Worm (Caenorhabditis elegans) whole organism, L1 larva: ENCODE measurements around the gene rpm-1.

Source experiments
- aha-1 ChIP-seq: fragments of 150-350 bp; optimal IDR thresholded peaks from 2 replicates; lab custom pipeline; 2014; ENCODE audit warnings: missing biosample characterization, missing genetic modification characterization
- ama-1 ChIP-seq: fragments of 150-350 bp; optimal IDR thresholded peaks from 2 replicates; lab custom pipeline; 2014
- ceh-82 ChIP-seq, 3 experiments: fragments of 150-350 bp in 1 of 3; sonication (generic microtip) in 2 of 3; optimal IDR thresholded peaks; 2 replicates each; lab custom pipeline; 2014 to 2017; ENCODE audit warnings: missing biosample characterization in 3 of 3, missing genetic modification characterization in 3 of 3
- dpl-1 ChIP-seq, 3 experiments: fragments of 150-350 bp in 2 of 3; sonication (generic microtip) in 1 of 3; optimal IDR thresholded peaks; 2 replicates each; lab custom pipeline; 2014 to 2017; ENCODE audit warnings: missing biosample characterization in 3 of 3, missing genetic modification characterization in 3 of 3, missing genetic modification reagents in 3 of 3
- elt-2 ChIP-seq: sonication (generic microtip); optimal IDR thresholded peaks from 2 replicates; lab custom pipeline; 2016; ENCODE audit warnings: missing genetic modification characterization, mild to moderate bottlenecking, inconsistent platforms, missing compliant biosample characterization, missing genetic modification reagents
- lin-14 ChIP-seq: fragments of 200-800 bp; sonication (Bioruptor generic); optimal IDR thresholded peaks from 2 replicates; lab custom pipeline; 2018; ENCODE audit warnings: mild to moderate bottlenecking, missing genetic modification characterization, moderate library complexity, missing compliant biosample characterization
- lsy-2 ChIP-seq, 2 experiments: fragments of 150-350 bp; optimal IDR thresholded peaks; 2 replicates each; lab custom pipeline; 2014; ENCODE audit warnings: missing biosample characterization in 2 of 2, missing genetic modification characterization in 2 of 2
- mdl-1 ChIP-seq, 2 experiments: fragments of 150-350 bp; optimal IDR thresholded peaks; 2 replicates each; lab custom pipeline; 2014 to 2017; ENCODE audit warnings: missing biosample characterization in 2 of 2, missing genetic modification characterization in 2 of 2, inconsistent platforms in 1 of 2
- nhr-28 ChIP-seq: fragments of 150-350 bp; optimal IDR thresholded peaks from 2 replicates; lab custom pipeline; 2014; ENCODE audit warnings: missing biosample characterization, missing genetic modification characterization
- snpc-4 ChIP-seq: fragments of 150-350 bp; optimal IDR thresholded peaks from 2 replicates; lab custom pipeline; 2014; ENCODE audit warnings: missing biosample characterization, missing genetic modification characterization
- unc-62 ChIP-seq: fragments of 150-350 bp; optimal IDR thresholded peaks from 2 replicates; lab custom pipeline; 2014; ENCODE audit warnings: missing biosample characterization, missing genetic modification reagents, missing genetic modification characterization
- ztf-11 ChIP-seq, 2 experiments: sonication (generic microtip); optimal IDR thresholded peaks; 2 replicates each; lab custom pipeline; 2016 to 2017; ENCODE audit warnings: missing genetic modification characterization in 2 of 2, missing biosample characterization in 1 of 2, missing compliant biosample characterization in 1 of 2
- ztf-4 ChIP-seq: fragments of 150-350 bp; optimal IDR thresholded peaks from 2 replicates; lab custom pipeline; 2014; ENCODE audit warnings: missing biosample characterization, missing genetic modification characterization

- TF ChIP-seq unc-62 (GFP tag; lab: Kevin White, UChicago), result no peak
- no peak for TF ChIP-seq lsy-2 (tag; optimal IDR thresholded peaks at IDR 0.05; lab: Kevin White, UChicago)
- no peak for TF ChIP-seq elt-2 (tag; lab: Kevin White, UChicago)
- TF ChIP-seq dpl-1 (GFP tag; optimal IDR thresholded peaks at IDR 0.05; lab: Kevin White, UChicago), result no peak
- no peak for TF ChIP-seq ama-1 (lab: Kevin White, UChicago)
- no peak for TF ChIP-seq aha-1 (tag; lab: Kevin White, UChicago)
- no peak for TF ChIP-seq ztf-11 (tag; optimal IDR thresholded peaks at IDR 0.05; lab: Kevin White, UChicago)
- no peak for TF ChIP-seq snpc-4 (tag; lab: Kevin White, UChicago)
- no peak for TF ChIP-seq nhr-28 (tag; lab: Kevin White, UChicago)
- TF ChIP-seq lin-14, result peak; percentile 78
- no peak for TF ChIP-seq ztf-4
- no peak for TF ChIP-seq ceh-82 (tag; optimal IDR thresholded peaks at IDR 0.05; lab: Kevin White, UChicago)
- TF ChIP-seq mdl-1 (tag; optimal IDR thresholded peaks at IDR 0.05; lab: Kevin White, UChicago), result no peak
These were observed 14.7 kb downstream of the rpm-1 start for ce11 chrV:8805047-8805446.
